Worm (Caenorhabditis elegans) whole organism, L1 larva: ENCODE data around the gene C52E2.5.

Experiments used
- C04F5.9 ChIP-seq: sonication (generic microtip); optimal IDR thresholded peaks from 2 replicates; lab custom pipeline; 2016; ENCODE audit warnings: missing genetic modification characterization, missing compliant biosample characterization
- C16A3.4 ChIP-seq: fragments of 150-350 bp; optimal IDR thresholded peaks from 2 replicates; lab custom pipeline; 2014; ENCODE audit warnings: missing biosample characterization, missing genetic modification characterization
- Y116A8C.19 ChIP-seq: sonication (generic microtip); optimal IDR thresholded peaks from 2 replicates; lab custom pipeline; 2016; ENCODE audit warnings: missing compliant biosample characterization, missing genetic modification characterization, borderline replicate concordance
- alr-1 ChIP-seq: fragments of 200-800 bp; sonication (Bioruptor generic); optimal IDR thresholded peaks from 2 replicates; lab custom pipeline; 2018; ENCODE audit warnings: borderline replicate concordance, mild to moderate bottlenecking, missing genetic modification characterization, missing compliant biosample characterization
- blmp-1 ChIP-seq: fragments of 150-350 bp; optimal IDR thresholded peaks from 2 replicates; lab custom pipeline; 2014; ENCODE audit warnings: missing biosample characterization, missing genetic modification characterization
- ceh-8 ChIP-seq: fragments of 200-800 bp; sonication (Bioruptor generic); optimal IDR thresholded peaks from 2 replicates; lab custom pipeline; 2018; ENCODE audit warnings: mild to moderate bottlenecking, missing genetic modification characterization, moderate library complexity, missing compliant biosample characterization
- dpl-1 ChIP-seq, 3 experiments: fragments of 150-350 bp in 2 of 3; sonication (generic microtip) in 1 of 3; optimal IDR thresholded peaks; 2 replicates each; lab custom pipeline; 2014 to 2017; ENCODE audit warnings: missing biosample characterization in 3 of 3, missing genetic modification characterization in 3 of 3, missing genetic modification reagents in 3 of 3
- dsc-1 ChIP-seq: sonication (generic microtip); optimal IDR thresholded peaks from 2 replicates; lab custom pipeline; 2016; ENCODE audit warnings: mild to moderate bottlenecking, missing genetic modification characterization, missing compliant biosample characterization
- efl-3 ChIP-seq: fragments of 200-800 bp; sonication (Bioruptor generic); optimal IDR thresholded peaks from 2 replicates; lab custom pipeline; 2018; ENCODE audit warnings: mild to moderate bottlenecking, missing genetic modification characterization, missing compliant biosample characterization
- egl-27 ChIP-seq, 2 experiments: fragments of 150-350 bp in 1 of 2; sonication (generic microtip); optimal IDR thresholded peaks; 3 replicates each; lab custom pipeline; 2017 to 2018; ENCODE audit warnings: missing biosample characterization in 2 of 2, missing genetic modification characterization in 2 of 2, missing genetic modification reagents in 2 of 2
- elt-2 ChIP-seq: sonication (generic microtip); optimal IDR thresholded peaks from 2 replicates; lab custom pipeline; 2016; ENCODE audit warnings: missing genetic modification characterization, mild to moderate bottlenecking, inconsistent platforms, missing compliant biosample characterization, missing genetic modification reagents
- ets-5 ChIP-seq: fragments of 200-800 bp; sonication (Bioruptor generic); IDR thresholded peaks from 2 replicates; pipeline ENCODE4 v1.3.6; 2022; ENCODE audit warnings: missing genetic modification characterization, missing compliant biosample characterization
- fos-1 ChIP-seq: fragments of 150-350 bp; optimal IDR thresholded peaks from 2 replicates; lab custom pipeline; 2014; ENCODE audit warnings: missing biosample characterization, missing genetic modification characterization
- hlh-4 ChIP-seq: sonication (generic microtip); optimal IDR thresholded peaks from 2 replicates; lab custom pipeline; 2016; ENCODE audit warnings: mild to moderate bottlenecking, missing genetic modification characterization, missing compliant biosample characterization
- isw-1 ChIP-seq: fragments of 200-800 bp; sonication (Bioruptor generic); IDR thresholded peaks from 2 replicates; pipeline ENCODE4 v1.3.6; 2022; ENCODE audit warnings: missing genetic modification characterization, missing compliant biosample characterization
- lin-14 ChIP-seq: fragments of 200-800 bp; sonication (Bioruptor generic); optimal IDR thresholded peaks from 2 replicates; lab custom pipeline; 2018; ENCODE audit warnings: mild to moderate bottlenecking, missing genetic modification characterization, moderate library complexity, missing compliant biosample characterization
- lin-39 ChIP-seq: fragments of 150-350 bp; optimal IDR thresholded peaks from 2 replicates; lab custom pipeline; 2014; ENCODE audit warnings: missing biosample characterization, missing genetic modification reagents, missing genetic modification characterization
- lir-3 ChIP-seq: sonication (generic microtip); optimal IDR thresholded peaks from 2 replicates; lab custom pipeline; 2016; ENCODE audit warnings: mild to moderate bottlenecking, missing genetic modification characterization, moderate library complexity, missing compliant biosample characterization; ENCODE audit not compliant: poor library complexity
- lsy-2 ChIP-seq, 2 experiments: fragments of 150-350 bp; optimal IDR thresholded peaks; 2 replicates each; lab custom pipeline; 2014; ENCODE audit warnings: missing biosample characterization in 2 of 2, missing genetic modification characterization in 2 of 2
- mef-2 ChIP-seq: fragments of 150-350 bp; optimal IDR thresholded peaks from 2 replicates; lab custom pipeline; 2014; ENCODE audit warnings: missing biosample characterization, missing genetic modification characterization
- mep-1 ChIP-seq: fragments of 150-350 bp; optimal IDR thresholded peaks from 2 replicates; lab custom pipeline; 2014; ENCODE audit warnings: missing biosample characterization, missing genetic modification characterization
- nhr-20 ChIP-seq: sonication (generic microtip); optimal IDR thresholded peaks from 2 replicates; lab custom pipeline; 2016; ENCODE audit warnings: mild to moderate bottlenecking, missing genetic modification characterization, missing compliant biosample characterization
- nhr-47 ChIP-seq: sonication (generic microtip); optimal IDR thresholded peaks from 2 replicates; lab custom pipeline; 2016; ENCODE audit warnings: mild to moderate bottlenecking, missing genetic modification characterization, moderate library complexity, missing compliant biosample characterization
- nhr-71 ChIP-seq: sonication (generic microtip); optimal IDR thresholded peaks from 2 replicates; lab custom pipeline; 2016; ENCODE audit warnings: mild to moderate bottlenecking, missing genetic modification characterization, moderate library complexity, missing compliant biosample characterization
- nhr-76 ChIP-seq: sonication (generic microtip); optimal IDR thresholded peaks from 2 replicates; lab custom pipeline; 2017; ENCODE audit warnings: missing biosample characterization, missing genetic modification characterization
- nhr-77 ChIP-seq: fragments of 150-350 bp; optimal IDR thresholded peaks from 2 replicates; lab custom pipeline; 2014; ENCODE audit warnings: missing biosample characterization, missing genetic modification characterization
- nhr-85 ChIP-seq: sonication (generic microtip); peaks from one replicate; lab custom pipeline; 2016; ENCODE audit warnings: missing genetic modification characterization, inconsistent platforms, missing compliant biosample characterization
- nhr-90 ChIP-seq: sonication (generic microtip); optimal IDR thresholded peaks from 2 replicates; lab custom pipeline; 2016; ENCODE audit warnings: mild to moderate bottlenecking, missing genetic modification characterization, missing compliant biosample characterization; ENCODE audit not compliant: poor library complexity
- pqm-1 ChIP-seq: sonication (generic microtip); optimal IDR thresholded peaks from 3 replicates; lab custom pipeline; 2017; ENCODE audit warnings: missing biosample characterization, missing genetic modification characterization
- snu-23 ChIP-seq: sonication (generic microtip); optimal IDR thresholded peaks from 2 replicates; lab custom pipeline; 2016; ENCODE audit warnings: missing genetic modification characterization, missing compliant biosample characterization
- sup-37 ChIP-seq: fragments of 200-800 bp; sonication (Bioruptor generic); optimal IDR thresholded peaks from 2 replicates; lab custom pipeline; 2018; ENCODE audit warnings: mild to moderate bottlenecking, missing genetic modification characterization, missing compliant biosample characterization
- swsn-7 ChIP-seq: sonication (generic microtip); optimal IDR thresholded peaks from 2 replicates; lab custom pipeline; 2016; ENCODE audit warnings: missing genetic modification characterization, missing compliant biosample characterization
- tbx-2 ChIP-seq: sonication (generic microtip); optimal IDR thresholded peaks from 2 replicates; lab custom pipeline; 2016; ENCODE audit warnings: missing genetic modification characterization, missing compliant biosample characterization
- unc-130 ChIP-seq: fragments of 150-350 bp; optimal IDR thresholded peaks from 2 replicates; lab custom pipeline; 2017; ENCODE audit warnings: missing biosample characterization, missing genetic modification characterization, inconsistent platforms
- unc-30 ChIP-seq: sonication (generic microtip); optimal IDR thresholded peaks from 2 replicates; lab custom pipeline; 2017; ENCODE audit warnings: missing biosample characterization, missing genetic modification characterization
- unc-62 ChIP-seq: fragments of 150-350 bp; optimal IDR thresholded peaks from 2 replicates; lab custom pipeline; 2014; ENCODE audit warnings: missing biosample characterization, missing genetic modification reagents, missing genetic modification characterization
- unc-86 ChIP-seq: sonication (generic microtip); optimal IDR thresholded peaks from 2 replicates; lab custom pipeline; 2016; ENCODE audit warnings: missing genetic modification characterization, missing compliant biosample characterization
- unc-98 ChIP-seq: fragments of 200-800 bp; sonication (Bioruptor generic); IDR thresholded peaks from 2 replicates; pipeline ENCODE4 v1.3.6; 2022; ENCODE audit warnings: missing genetic modification characterization, missing compliant biosample characterization
- zip-4 ChIP-seq: fragments of 200-800 bp; sonication (Bioruptor generic); optimal IDR thresholded peaks from 2 replicates; lab custom pipeline; 2018; ENCODE audit warnings: mild to moderate bottlenecking, missing genetic modification characterization, moderate library complexity, missing compliant biosample characterization

The C52E2.5 gene

ce11 chrII:1819944-1820570 lies 22.7 kb downstream of the C52E2.5 start, which contains the start of gene fbxc-19 (continued):
- peak; percentile 83 for TF ChIP-seq nhr-85 (tag; lab: Kevin White, UChicago)
- no peak for TF ChIP-seq dsc-1 (tag; lab: Kevin White, UChicago)
- TF ChIP-seq Y116A8C.19 (tag; lab: Kevin White, UChicago), result no peak
- no peak for TF ChIP-seq lin-39
- peak; percentile 60 for TF ChIP-seq nhr-20 (tag; lab: Kevin White, UChicago)
- peak; percentile 67 to 79 for TF ChIP-seq lsy-2 (tag; optimal IDR thresholded peaks at IDR 0.05; lab: Kevin White, UChicago)
- peak; percentile 58 for TF ChIP-seq mep-1 (tag; lab: Kevin White, UChicago)
- TF ChIP-seq blmp-1, result peak; percentile 35
- TF ChIP-seq ceh-8 (GFP tag; lab: Kevin White, UChicago), result no peak
- TF ChIP-seq C04F5.9 (tag; lab: Kevin White, UChicago), result no peak
- TF ChIP-seq nhr-77 (tag; lab: Kevin White, UChicago), result peak; percentile 38
- no peak for TF ChIP-seq efl-3 (GFP tag; lab: Kevin White, UChicago)
- TF ChIP-seq swsn-7 (tag; lab: Kevin White, UChicago), result peak; percentile 34
- peak; percentile 34 for TF ChIP-seq tbx-2 (tag; lab: Kevin White, UChicago)
- TF ChIP-seq elt-2, result peak; percentile 100
- TF ChIP-seq pqm-1 (tag; lab: Kevin White, UChicago), result peak; percentile 95
- peak; percentile 73 for TF ChIP-seq lin-14 (GFP tag; lab: Kevin White, UChicago)
- peak; percentile 98 for TF ChIP-seq zip-4 (GFP tag; lab: Kevin White, UChicago)
- no peak for TF ChIP-seq isw-1 (GFP tag; lab: Robert Waterston, UW)
- peak; percentile 35 for TF ChIP-seq fos-1
- TF ChIP-seq dpl-1 (GFP tag; optimal IDR thresholded peaks at IDR 0.05; lab: Kevin White, UChicago), result peak; percentile 56 to 61 (median 61)
- no peak for TF ChIP-seq nhr-76 (tag; lab: Kevin White, UChicago)
- TF ChIP-seq unc-130 (tag; lab: Kevin White, UChicago), result no peak
- peak; percentile 46 for TF ChIP-seq snu-23 (GFP tag; lab: Kevin White, UChicago)
- TF ChIP-seq C16A3.4 (tag; lab: Kevin White, UChicago), result peak; percentile 34
- no peak for TF ChIP-seq sup-37 (GFP tag; lab: Kevin White, UChicago)
- TF ChIP-seq lir-3 (tag; lab: Kevin White, UChicago), result peak; percentile 38
- no peak for TF ChIP-seq hlh-4 (tag; lab: Kevin White, UChicago)
- no peak for TF ChIP-seq ets-5 (GFP tag; lab: Robert Waterston, UW)
- TF ChIP-seq egl-27 (tag; optimal IDR thresholded peaks at IDR 0.05; lab: Kevin White, UChicago), result no peak
- no peak for TF ChIP-seq unc-86
- TF ChIP-seq unc-98, result no peak
- TF ChIP-seq mef-2 (tag; lab: Kevin White, UChicago), result no peak
- TF ChIP-seq nhr-90 (tag; lab: Kevin White, UChicago), result peak; percentile 53
- TF ChIP-seq alr-1 (tag; lab: Kevin White, UChicago), result no peak
- peak; percentile 72 for TF ChIP-seq nhr-71 (tag; lab: Kevin White, UChicago)
- peak; percentile 59 for TF ChIP-seq nhr-47 (tag; lab: Kevin White, UChicago)
- no peak for TF ChIP-seq unc-30 (tag; lab: Kevin White, UChicago)

ce11 chrII:1818300-1818699 lies 24.4 kb downstream of the C52E2.5 start, which contains the start of gene fbxb-10:
TSS of gene fbxb-10 (minus strand) at chrII:1818400.
- no peak for TF ChIP-seq unc-62
- TF ChIP-seq, all 84 proteins: peak for 0
